Fruit fly (Drosophila melanogaster) whole organism, embryonic: ENCODE results near the gene CG10651.

Source experiments
- Abd-B ChIP-seq: fragments of 200-800 bp; sonication (Bioruptor generic); optimal IDR thresholded peaks from 2 replicates; lab custom pipeline; 2018; ENCODE audit warnings: missing biosample characterization, mild to moderate bottlenecking, missing genetic modification characterization, moderate library complexity
- Bgb ChIP-seq: fragments of 200-800 bp; sonication (Bioruptor generic); IDR thresholded peaks from 2 replicates; pipeline ENCODE4 v1.3.6; 2022; ENCODE audit warnings: missing biosample characterization, missing genetic modification characterization; ENCODE audit not compliant: partially characterized antibody
- CG10321 ChIP-seq: fragments of 200-800 bp; sonication (Bioruptor generic); IDR thresholded peaks from 2 replicates; pipeline ENCODE4 v1.3.6; 2022; ENCODE audit warnings: missing biosample characterization, missing genetic modification characterization
- CG11247 ChIP-seq: fragments of 200-800 bp; sonication (Bioruptor generic); IDR thresholded peaks from 2 replicates; pipeline ENCODE4 v1.3.6; 2022; ENCODE audit warnings: missing biosample characterization, missing genetic modification characterization
- CG11560 ChIP-seq: fragments of 200-800 bp; sonication (Bioruptor generic); IDR thresholded peaks from 3 replicates; pipeline ENCODE4 v1.3.6; 2022; ENCODE audit warnings: missing biosample characterization, missing genetic modification characterization
- CG11723 ChIP-seq: fragments of 200-800 bp; sonication (Bioruptor generic); optimal IDR thresholded peaks from 2 replicates; lab custom pipeline; 2017; ENCODE audit warnings: missing biosample characterization, mild to moderate bottlenecking, missing genetic modification characterization
- CG12744 ChIP-seq: fragments of 200-800 bp; sonication (Bioruptor generic); optimal IDR thresholded peaks from 2 replicates; lab custom pipeline; 2016; ENCODE audit warnings: missing biosample characterization, missing genetic modification characterization
- CG17186 ChIP-seq: fragments of 200-800 bp; sonication (Bioruptor generic); optimal IDR thresholded peaks from 3 replicates; lab custom pipeline; 2017; ENCODE audit warnings: missing biosample characterization, missing genetic modification reagents, missing genetic modification characterization
- CG34376 ChIP-seq: fragments of 200-800 bp; sonication (Bioruptor generic); optimal IDR thresholded peaks from 2 replicates; lab custom pipeline; 2018; ENCODE audit warnings: missing biosample characterization, mild to moderate bottlenecking, missing genetic modification characterization
- CG34422 ChIP-seq: fragments of 200-800 bp; sonication (Bioruptor generic); IDR thresholded peaks from 3 replicates; pipeline ENCODE4 v1.3.6; 2022; ENCODE audit warnings: missing biosample characterization, missing genetic modification characterization
- CG3726 ChIP-seq: fragments of 200-800 bp; sonication (Bioruptor generic); IDR thresholded peaks from 3 replicates; pipeline ENCODE4, ENCODE4 v1.3.6; 2022; ENCODE audit warnings: missing biosample characterization, missing genetic modification characterization
- CG3847 ChIP-seq: fragments of 200-800 bp; sonication (Bioruptor generic); IDR thresholded peaks from 2 replicates; pipeline ENCODE4 v1.3.6; 2022; ENCODE audit warnings: missing biosample characterization, missing genetic modification characterization
- CG3995 ChIP-seq: fragments of 200-800 bp; sonication (Bioruptor generic); optimal IDR thresholded peaks from 3 replicates; lab custom pipeline; 2016; ENCODE audit warnings: missing biosample characterization, missing genetic modification characterization
- CG42726 ChIP-seq: fragments of 200-800 bp; sonication (Bioruptor generic); IDR thresholded peaks from 2 replicates; pipeline ENCODE4 v1.3.6; 2022; ENCODE audit warnings: missing biosample characterization, missing genetic modification characterization; ENCODE audit not compliant: partially characterized antibody
- CG6683 ChIP-seq: fragments of 200-800 bp; sonication (Bioruptor generic); optimal IDR thresholded peaks from 2 replicates; lab custom pipeline; 2017; ENCODE audit warnings: missing biosample characterization, mild to moderate bottlenecking, missing genetic modification characterization, missing genetic modification reagents
- CG6791 ChIP-seq: fragments of 200-800 bp; sonication (Bioruptor generic); IDR thresholded peaks from 3 replicates; pipeline ENCODE4 v1.3.6; 2022; ENCODE audit warnings: missing biosample characterization, missing genetic modification characterization; ENCODE audit not compliant: partially characterized antibody
- CG7271 ChIP-seq: fragments of 200-800 bp; sonication (Bioruptor generic); optimal IDR thresholded peaks from 2 replicates; lab custom pipeline; 2018; ENCODE audit warnings: missing biosample characterization, mild to moderate bottlenecking, missing genetic modification characterization, moderate library complexity
- CG8944 ChIP-seq: fragments of 200-800 bp; sonication (Bioruptor generic); optimal IDR thresholded peaks from 3 replicates; lab custom pipeline; 2016; ENCODE audit warnings: missing biosample characterization, missing genetic modification characterization
- CG9876 ChIP-seq: fragments of 200-800 bp; sonication (Bioruptor generic); optimal IDR thresholded peaks from 2 replicates; lab custom pipeline; 2016; ENCODE audit warnings: missing biosample characterization, missing genetic modification characterization
- CrebB ChIP-seq: fragments of 200-800 bp; sonication (Bioruptor generic); optimal IDR thresholded peaks from 3 replicates; lab custom pipeline; 2018; ENCODE audit warnings: missing biosample characterization, mild to moderate bottlenecking, missing genetic modification characterization
- Dbx ChIP-seq: fragments of 200-800 bp; sonication (Bioruptor generic); IDR thresholded peaks from 3 replicates; pipeline ENCODE4 v1.3.6; 2022; ENCODE audit warnings: missing biosample characterization, missing genetic modification characterization
- Dfd ChIP-seq, 2 experiments: fragments of >200 bp; optimal IDR thresholded peaks; 2 replicates each; lab custom pipeline; 2017; ENCODE audit warnings: missing biosample characterization in 2 of 2, missing genetic modification characterization in 2 of 2
- Drgx ChIP-seq: fragments of 200-800 bp; sonication (Bioruptor generic); IDR thresholded peaks from 2 replicates; pipeline ENCODE4 v1.3.6; 2022; ENCODE audit warnings: missing biosample characterization, missing genetic modification characterization
- GATAe ChIP-seq: fragments of 200-800 bp; sonication (Bioruptor generic); conservative IDR thresholded peaks from 2 replicates; pipeline ENCODE4 v1.3.6; 2022; ENCODE audit warnings: missing biosample characterization, missing genetic modification characterization
- Gsc ChIP-seq: fragments of 200-800 bp; sonication (Bioruptor generic); IDR thresholded peaks from 2 replicates; pipeline ENCODE4 v1.3.6; 2022; ENCODE audit warnings: missing biosample characterization, missing genetic modification characterization
- Gug ChIP-seq: fragments of 200-800 bp; sonication (Bioruptor generic); IDR thresholded peaks from 4 replicates; pipeline ENCODE4 v1.3.6; 2022; ENCODE audit warnings: missing biosample characterization, missing genetic modification characterization
- Lhr ChIP-seq: fragments of 200-800 bp; sonication (Bioruptor generic); optimal IDR thresholded peaks from 3 replicates; lab custom pipeline; 2017; ENCODE audit warnings: mild to moderate bottlenecking, missing biosample characterization, missing genetic modification reagents, missing genetic modification characterization
- NC2β ChIP-seq: fragments of 200-800 bp; sonication (Bioruptor generic); optimal IDR thresholded peaks from 2 replicates; lab custom pipeline; 2016; ENCODE audit warnings: missing biosample characterization, missing genetic modification characterization
- Six4 ChIP-seq: fragments of 200-800 bp; sonication (Bioruptor generic); optimal IDR thresholded peaks from 2 replicates; lab custom pipeline; 2016; ENCODE audit warnings: missing biosample characterization, missing genetic modification characterization
- Sox100B ChIP-seq: fragments of 200-800 bp; sonication (Bioruptor generic); optimal IDR thresholded peaks from 3 replicates; lab custom pipeline; 2018; ENCODE audit warnings: missing biosample characterization, mild to moderate bottlenecking, missing genetic modification characterization
- bsh ChIP-seq, 2 experiments: fragments of 200-800 bp; sonication (Bioruptor generic); optimal IDR thresholded peaks; 2 replicates each; lab custom pipeline; 2017 to 2018; ENCODE audit warnings: mild to moderate bottlenecking in 2 of 2, missing biosample characterization in 2 of 2, missing genetic modification characterization in 2 of 2, moderate library complexity in 1 of 2
- emc ChIP-seq: fragments of 200-800 bp; sonication (Bioruptor generic); optimal IDR thresholded peaks from 2 replicates; lab custom pipeline; 2016; ENCODE audit warnings: missing biosample characterization, missing genetic modification characterization
- exex ChIP-seq: fragments of 200-800 bp; sonication (Bioruptor generic); optimal IDR thresholded peaks from 4 replicates; lab custom pipeline; 2018; ENCODE audit warnings: missing biosample characterization, mild to moderate bottlenecking, missing genetic modification characterization, moderate library complexity
- fd64A ChIP-seq: fragments of 200-800 bp; sonication (Bioruptor generic); optimal IDR thresholded peaks from 3 replicates; lab custom pipeline; 2018; ENCODE audit warnings: missing biosample characterization, mild to moderate bottlenecking, missing genetic modification characterization
- gcm2 ChIP-seq: fragments of 200-800 bp; sonication (Bioruptor generic); optimal IDR thresholded peaks from 2 replicates; lab custom pipeline; 2016; ENCODE audit warnings: missing biosample characterization, missing genetic modification characterization
- gt ChIP-seq: fragments of 200-800 bp; sonication (Bioruptor generic); IDR thresholded peaks from 2 replicates; pipeline ENCODE4 v1.3.6; 2022; ENCODE audit warnings: missing biosample characterization, missing genetic modification characterization
- hkb ChIP-seq, 2 experiments: fragments of 200-800 bp in 1 of 2; fragments of >200 bp in 1 of 2; sonication (Bioruptor generic) in 1 of 2; IDR thresholded peaks in 1 of 2; optimal IDR thresholded peaks in 1 of 2; 2 replicates each; pipeline versions ENCODE4 v1.3.6 to Lab custom; 2017 to 2022; ENCODE audit warnings: missing biosample characterization in 1 of 2, missing genetic modification characterization in 1 of 2
- ind ChIP-seq: fragments of 200-800 bp; sonication (Bioruptor generic); optimal IDR thresholded peaks from 3 replicates; lab custom pipeline; 2016; ENCODE audit warnings: missing biosample characterization, missing genetic modification characterization
- lilli ChIP-seq: fragments of 200-800 bp; sonication (Bioruptor generic); optimal IDR thresholded peaks from 3 replicates; lab custom pipeline; 2016; ENCODE audit warnings: missing biosample characterization, missing genetic modification characterization
- nerfin-1 ChIP-seq: fragments of 200-800 bp; sonication (Bioruptor generic); optimal IDR thresholded peaks from 3 replicates; lab custom pipeline; 2019; ENCODE audit warnings: missing biosample characterization, mild to moderate bottlenecking, missing genetic modification characterization, moderate library complexity
- otp ChIP-seq: fragments of 200-800 bp; sonication (Bioruptor generic); IDR thresholded peaks from 3 replicates; pipeline ENCODE4, ENCODE4 v1.3.6; 2022; ENCODE audit warnings: missing biosample characterization, missing genetic modification characterization
- pita ChIP-seq: fragments of 200-800 bp; sonication (Bioruptor generic); optimal IDR thresholded peaks from 2 replicates; lab custom pipeline; 2017; ENCODE audit warnings: missing biosample characterization, mild to moderate bottlenecking, missing genetic modification characterization
- prd ChIP-seq, 3 experiments: fragments of >200 bp in 2 of 3; fragments of 200-800 bp in 1 of 3; sonication (Bioruptor generic) in 1 of 3; optimal IDR thresholded peaks in 2 of 3; IDR thresholded peaks in 1 of 3; 2 replicates in 2 of 3; 3 replicates in 1 of 3; pipeline versions ENCODE4 v1.3.6 to Lab custom; 2017 to 2022; ENCODE audit warnings: missing biosample characterization in 1 of 3, missing genetic modification characterization in 1 of 3
- pum ChIP-seq: fragments of 200-800 bp; sonication (Bioruptor generic); optimal IDR thresholded peaks from 2 replicates; lab custom pipeline; 2016; ENCODE audit warnings: missing biosample characterization, missing genetic modification characterization
- rib ChIP-seq: fragments of 200-800 bp; sonication (Bioruptor generic); IDR thresholded peaks from 2 replicates; pipeline ENCODE4 v1.3.6; 2022; ENCODE audit warnings: missing biosample characterization, missing genetic modification characterization
- sens-2 ChIP-seq: fragments of 200-800 bp; sonication (Bioruptor generic); IDR thresholded peaks from 2 replicates; pipeline ENCODE4 v1.3.6; 2022; ENCODE audit warnings: missing biosample characterization, missing genetic modification characterization
- sr ChIP-seq: fragments of 200-800 bp; sonication (Bioruptor generic); IDR thresholded peaks from 3 replicates; pipeline ENCODE4 v1.3.6; 2022; ENCODE audit warnings: missing biosample characterization, missing genetic modification characterization
- vfl ChIP-seq: fragments of 200-800 bp; sonication (Bioruptor generic); optimal IDR thresholded peaks from 2 replicates; lab custom pipeline; 2016; ENCODE audit warnings: missing biosample characterization, missing genetic modification characterization
- wor ChIP-seq: fragments of 200-800 bp; sonication (Bioruptor generic); IDR thresholded peaks from 2 replicates; pipeline ENCODE4 v1.3.6; 2022; ENCODE audit warnings: missing biosample characterization, missing genetic modification characterization

The CG10651 gene

DNA sequence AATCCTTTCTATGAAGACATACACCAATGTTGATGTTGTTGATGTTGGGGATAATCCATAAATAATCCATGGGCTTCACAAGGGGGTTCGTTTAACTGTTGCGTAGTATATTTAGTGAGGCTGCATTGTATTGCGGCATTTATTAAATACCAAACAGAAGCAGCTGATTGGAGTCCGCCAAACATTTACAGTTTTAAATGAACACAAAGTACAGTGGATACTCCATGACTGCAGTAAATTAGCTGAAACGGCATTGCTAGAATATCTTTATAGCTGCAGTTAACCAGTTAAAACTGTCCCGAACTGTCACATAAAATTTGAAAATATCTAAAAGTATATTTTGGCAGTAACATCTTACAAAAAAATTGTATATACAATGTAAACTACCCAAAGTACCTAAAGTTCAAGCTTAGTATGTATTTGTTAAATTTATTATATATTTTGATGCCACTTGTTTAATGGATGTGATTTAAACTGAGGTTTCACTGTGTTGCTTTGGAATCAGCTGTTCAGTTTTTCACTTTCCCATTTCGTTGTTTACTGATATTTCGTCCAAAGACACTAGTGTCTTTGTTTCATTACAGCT, 43.5 kb downstream of the CG10651 start, which contains the start of the genes CG10747 and Pyroxd1 (continued):
- TF ChIP-seq bsh (GFP tag; optimal IDR thresholded peaks at IDR 0.05; lab: Kevin White, UChicago): peak; percentile 95 to 96
- TF ChIP-seq vfl (GFP tag; lab: Kevin White, UChicago): peak; percentile 96
- TF ChIP-seq hkb (optimal IDR thresholded peaks at IDR 0.05; lab: Kevin White, UChicago): no peak
- TF ChIP-seq hkb (GFP tag; IDR thresholded peaks at IDR 0.05; lab: Robert Waterston, UW): peak; percentile 96
- TF ChIP-seq pita (GFP tag; lab: Kevin White, UChicago): no peak
- TF ChIP-seq CG3726: peak; percentile 86
- TF ChIP-seq CG11247: peak; percentile 96
- TF ChIP-seq CG34422: peak; percentile 93
- peak; percentile 89 for TF ChIP-seq CG6683 (GFP tag; lab: Kevin White, UChicago)
- peak; percentile 66 for TF ChIP-seq Gsc (GFP tag; lab: Robert Waterston, UW)
- peak; percentile 84 for TF ChIP-seq otp (GFP tag; lab: Robert Waterston, UW)
- TF ChIP-seq CG3847 (GFP tag; lab: Robert Waterston, UW): peak; percentile 97
- TF ChIP-seq Bgb (GFP tag; lab: Robert Waterston, UW): peak; percentile 11; the same call in 1 of the 2 replicates
- peak; percentile 78 for TF ChIP-seq fd64A (GFP tag; lab: Kevin White, UChicago)
- peak; percentile 73; the same call in 2 of the 3 replicates for TF ChIP-seq sr
- TF ChIP-seq gcm2: peak; percentile 92
- peak; percentile 98 for TF ChIP-seq Abd-B
- peak; percentile 81 for TF ChIP-seq gt (GFP tag; lab: Robert Waterston, UW)
- TF ChIP-seq Six4 (GFP tag; lab: Kevin White, UChicago): peak; percentile 93
- peak; percentile 94 for TF ChIP-seq CG8944
- TF ChIP-seq Drgx (GFP tag; lab: Robert Waterston, UW): peak; percentile 98
- peak; percentile 94 for TF ChIP-seq CG11723
- TF ChIP-seq CG34376 (GFP tag; lab: Kevin White, UChicago): peak; percentile 97
- peak; percentile 96 for TF ChIP-seq Sox100B
- peak; percentile 87 for TF ChIP-seq Lhr
- TF ChIP-seq CG12744: peak; percentile 95
- peak; percentile 80 for TF ChIP-seq CG3995 (GFP tag; lab: Kevin White, UChicago)
- peak in 1 of 2 experiments; percentile 85 for TF ChIP-seq Dfd (GFP tag; optimal IDR thresholded peaks at IDR 0.05; lab: Kevin White, UChicago)
- peak; percentile 85 for TF ChIP-seq NC2β (GFP tag; lab: Kevin White, UChicago)
- peak; percentile 95 for TF ChIP-seq CrebB (tag; lab: Kevin White, UChicago)
- TF ChIP-seq exex (tag; lab: Kevin White, UChicago): peak; percentile 87
- peak; percentile 77 for TF ChIP-seq CG7271
- TF ChIP-seq CG11560 (tag; lab: Robert Waterston, UW): peak; percentile 90
- TF ChIP-seq wor (GFP tag; lab: Robert Waterston, UW): peak; percentile 94
- TF ChIP-seq CG6791: no peak
- no peak for TF ChIP-seq prd (optimal IDR thresholded peaks at IDR 0.05; lab: Kevin White, UChicago)
- TF ChIP-seq prd (GFP tag; IDR thresholded peaks at IDR 0.05; lab: Robert Waterston, UW): peak; percentile 97
- TF ChIP-seq ind (GFP tag; lab: Kevin White, UChicago): peak; percentile 97
- TF ChIP-seq Gug (GFP tag; lab: Robert Waterston, UW): peak; percentile 97
- TF ChIP-seq CG42726 (GFP tag; lab: Robert Waterston, UW): no peak
- peak; percentile 74; the same call in 1 of the 2 replicates for TF ChIP-seq GATAe (GFP tag; lab: Robert Waterston, UW)
- TF ChIP-seq lilli (GFP tag; lab: Kevin White, UChicago): peak; percentile 98
- peak; percentile 83 for TF ChIP-seq emc
- peak; percentile 94 for TF ChIP-seq pum (GFP tag; lab: Kevin White, UChicago)
- peak; percentile 92 for TF ChIP-seq nerfin-1 (tag; lab: Kevin White, UChicago)
- peak; percentile 96 for TF ChIP-seq Dbx (GFP tag; lab: Robert Waterston, UW)
- TF ChIP-seq CG10321 (GFP tag; lab: Robert Waterston, UW): peak; percentile 78
- TF ChIP-seq sens-2: peak; percentile 81
- peak; percentile 88 for TF ChIP-seq CG9876 (GFP tag; lab: Kevin White, UChicago)
- TF ChIP-seq rib (GFP tag; lab: Robert Waterston, UW): peak; percentile 89; the same call in 1 of the 2 replicates
- TF ChIP-seq CG17186 (GFP tag; lab: Kevin White, UChicago): peak; percentile 63
